Fruit fly (Drosophila melanogaster): ENCODE data around the gene rst.

rst gene

dm6 chrX:2912581-2912980 lies 61.1 kb downstream of the rst start (continued):
- TF ChIP-seq CG12236 (GFP tag; optimal IDR thresholded peaks at IDR 0.05) (no peak), ems (GFP tag; optimal IDR thresholded peaks at IDR 0.05) (no peak), exex (tag; optimal IDR thresholded peaks at IDR 0.05) (no peak), CG17361 (GFP tag; IDR thresholded peaks at IDR 0.05) (no peak), CG17829 (tag; optimal IDR thresholded peaks at IDR 0.05) (no peak), Atf3 (GFP tag; optimal IDR thresholded peaks at IDR 0.05) (no peak)

dm6 chrX:2907105-2907694 lies 66.4 kb downstream of the rst start:
- TF ChIP-seq Xbp1 (GFP tag; optimal IDR thresholded peaks at IDR 0.05) (peak; percentile 14), tin (GFP tag; optimal IDR thresholded peaks at IDR 0.05) (peak; percentile 3), CG18764 (GFP tag; optimal IDR thresholded peaks at IDR 0.05) (no peak), sisA (GFP tag; IDR thresholded peaks at IDR 0.05) (peak; percentile 47; the same call in 1 of the 2 replicates), Elba2 (GFP tag; optimal IDR thresholded peaks at IDR 0.05) (no peak), CG17359 (tag; optimal IDR thresholded peaks at IDR 0.05) (peak; percentile 12), CG32772 (GFP tag; IDR thresholded peaks at IDR 0.05) (0 out of 2 replicates have a peak, but pooled peaks have one; percentile 21), phol (tag; optimal IDR thresholded peaks at IDR 0.05) (peak; percentile 5), vvl (GFP tag; IDR thresholded peaks at IDR 0.05) (peak; percentile 18; the same call in 1 of the 2 replicates), bbx (GFP tag; IDR thresholded peaks at IDR 0.05; ENCODE audit: partially characterized antibody) (no peak), Side (GFP tag; optimal IDR thresholded peaks at IDR 0.05) (no peak), nmo (GFP tag; optimal IDR thresholded peaks at IDR 0.05) (peak; percentile 4), lab (GFP tag; optimal IDR thresholded peaks at IDR 0.05) (peak; percentile 11), Rfx (GFP tag; IDR thresholded peaks at IDR 0.05) (0 out of 2 replicates have a peak, but pooled peaks have one; percentile 15), h (optimal IDR thresholded peaks at IDR 0.05) (no peak), dmrt99B (tag; optimal IDR thresholded peaks at IDR 0.05) (peak; percentile 36), CG33557 (GFP tag; optimal IDR thresholded peaks at IDR 0.05) (no peak), lmd (GFP tag; IDR thresholded peaks at IDR 0.05) (0 out of 2 replicates have a peak, but pooled peaks have one; percentile 20), Hr51 (GFP tag; optimal IDR thresholded peaks at IDR 0.05) (peak in 1 of 2 experiments; percentile 13), schlank (tag; optimal IDR thresholded peaks at IDR 0.05) (no peak), crol (GFP tag; IDR thresholded peaks at IDR 0.05) (peak; percentile 28; the same call in 1 of the 2 replicates), CG31441 (GFP tag; IDR thresholded peaks at IDR 0.05) (0 out of 2 replicates have a peak, but pooled peaks have one; percentile 23), gsb (GFP tag; IDR thresholded peaks at IDR 0.05) (no peak), row (GFP tag; IDR thresholded peaks at IDR 0.05) (peak; percentile 18; the same call in 1 of the 3 replicates), bsh (GFP tag; optimal IDR thresholded peaks at IDR 0.05) (peak in 1 of 2 experiments; percentile 37), CG6689 (GFP tag; IDR thresholded peaks at IDR 0.05) (peak; percentile 35; the same call in 1 of the 2 replicates), Ets65A (GFP tag) (peak; percentile 81), Sox102F (GFP tag; optimal IDR thresholded peaks at IDR 0.05) (peak; percentile 49), CG11093 (GFP tag; IDR thresholded peaks at IDR 0.05) (0 out of 3 replicates have a peak, but pooled peaks have one; percentile 40), CG1603 (tag; optimal IDR thresholded peaks at IDR 0.05) (peak; percentile 49), CG17328 (GFP tag; IDR thresholded peaks at IDR 0.05) (peak; percentile 47; the same call in 1 of the 2 replicates), CG12659 (GFP tag; optimal IDR thresholded peaks at IDR 0.05) (no peak), HLH4C (GFP tag; IDR thresholded peaks at IDR 0.05; ENCODE audit: partially characterized antibody) (no peak), CG12071 (GFP tag; optimal IDR thresholded peaks at IDR 0.05) (no peak), nerfin-2 (GFP tag; IDR thresholded peaks at IDR 0.05; ENCODE audit: partially characterized antibody) (no peak), CG17385 (GFP tag; optimal IDR thresholded peaks at IDR 0.05) (peak; percentile 2), fd96Cb (tag; optimal IDR thresholded peaks at IDR 0.05) (peak; percentile 7), Hsf (GFP tag; optimal IDR thresholded peaks at IDR 0.05) (peak; percentile 1), unpg (GFP tag; optimal IDR thresholded peaks at IDR 0.05) (peak; percentile 20), CG34224 (GFP tag; IDR thresholded peaks at IDR 0.05; ENCODE audit: partially characterized antibody) (no peak), ci (GFP tag; IDR thresholded peaks at IDR 0.05) (peak; percentile 51; the same call in 1 of the 3 replicates), CG7271 (tag; optimal IDR thresholded peaks at IDR 0.05) (no peak)

Data from whole organism, embryonic.